Fruit fly (Drosophila melanogaster): ENCODE results near the gene TrissinR.

TrissinR gene

dm6 chr2L:5797977-5798376 is 25.8 kb upstream of the TrissinR start (continued):
- TF ChIP-seq CG15073 (GFP tag; optimal IDR thresholded peaks at IDR 0.05), result no peak
- peak; percentile 36 for TF ChIP-seq CG12236 (GFP tag; optimal IDR thresholded peaks at IDR 0.05)
- TF ChIP-seq Meics (GFP tag; optimal IDR thresholded peaks at IDR 0.05), result peak; percentile 79
- TF ChIP-seq CG2129 (GFP tag; IDR thresholded peaks at IDR 0.05; ENCODE audit: partially characterized antibody), result no peak
- TF ChIP-seq chm (GFP tag; IDR thresholded peaks at IDR 0.05), result no peak
- TF ChIP-seq CG32532 (GFP tag; IDR thresholded peaks at IDR 0.05), result no peak
- peak; percentile 72; the same call in 2 of the 3 replicates for TF ChIP-seq CG11456 (GFP tag; IDR thresholded peaks at IDR 0.05)
- peak; percentile 41; the same call in 1 of the 3 replicates for TF ChIP-seq CG17361 (GFP tag; IDR thresholded peaks at IDR 0.05)
- peak; percentile 26 for TF ChIP-seq CG8281 (tag; optimal IDR thresholded peaks at IDR 0.05)
- no peak for TF ChIP-seq YL-1 (GFP tag; optimal IDR thresholded peaks at IDR 0.05)
- peak; percentile 15 for TF ChIP-seq MTF-1 (GFP tag; optimal IDR thresholded peaks at IDR 0.05; ENCODE audit: borderline replicate concordance)
- no peak for TF ChIP-seq sqz (GFP tag; optimal IDR thresholded peaks at IDR 0.05)
- TF ChIP-seq psq (GFP tag; optimal IDR thresholded peaks at IDR 0.05), result no peak
- no peak for TF ChIP-seq CG10959 (GFP tag; IDR thresholded peaks at IDR 0.05)
- TF ChIP-seq CG6272 (GFP tag; IDR thresholded peaks at IDR 0.05), result no peak
- TF ChIP-seq CG17385 (GFP tag; optimal IDR thresholded peaks at IDR 0.05), result peak; percentile 24
- TF ChIP-seq cato (GFP tag; optimal IDR thresholded peaks at IDR 0.05; ENCODE audit: borderline replicate concordance), result no peak
- no peak for TF ChIP-seq CG12942 (GFP tag; optimal IDR thresholded peaks at IDR 0.05)
- TF ChIP-seq ems (GFP tag; optimal IDR thresholded peaks at IDR 0.05), result peak; percentile 5
- TF ChIP-seq CG10431 (GFP tag; optimal IDR thresholded peaks at IDR 0.05), result no peak
- peak; percentile 29 for TF ChIP-seq CG2116 (GFP tag; optimal IDR thresholded peaks at IDR 0.05)
- TF ChIP-seq CG14014 (GFP tag; IDR thresholded peaks at IDR 0.05), result peak; percentile 49; the same call in 1 of the 2 replicates
- TF ChIP-seq CG18764 (GFP tag; optimal IDR thresholded peaks at IDR 0.05), result peak; percentile 61
- TF ChIP-seq ttk (GFP tag; IDR thresholded peaks at IDR 0.05), result no peak
- TF ChIP-seq peb (GFP tag; IDR thresholded peaks at IDR 0.05), result no peak
- peak; percentile 88 for TF ChIP-seq PHDP (tag; optimal IDR thresholded peaks at IDR 0.05)
- TF ChIP-seq Eip74EF (GFP tag; optimal IDR thresholded peaks at IDR 0.05), result no peak
- TF ChIP-seq Atf3 (GFP tag; optimal IDR thresholded peaks at IDR 0.05), result no peak
- peak in 1 of 2 experiments; percentile 48 for TF ChIP-seq bsh (GFP tag; optimal IDR thresholded peaks at IDR 0.05)
- peak; percentile 38 for TF ChIP-seq Oli (tag; optimal IDR thresholded peaks at IDR 0.05)
- peak; percentile 1 for TF ChIP-seq dmrt99B (tag; optimal IDR thresholded peaks at IDR 0.05)

DNA sequence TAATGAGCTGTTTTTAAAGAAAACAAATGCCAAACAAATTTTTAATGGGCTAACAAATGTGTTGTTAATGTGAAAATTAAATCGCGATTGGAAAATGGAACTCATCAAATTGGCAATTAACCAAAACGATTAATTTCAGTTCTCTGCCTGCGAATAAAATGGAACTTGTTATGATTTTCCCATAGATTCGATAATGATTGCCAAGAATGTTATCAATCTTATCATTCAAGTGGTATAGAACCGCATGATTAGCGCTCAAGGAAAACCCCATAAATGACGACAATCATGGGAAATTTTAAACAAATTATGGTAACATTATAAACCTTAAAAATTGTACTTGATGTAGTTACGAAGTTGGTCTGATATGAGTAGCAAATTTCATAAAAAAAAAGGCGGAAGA is 25.2 kb upstream of the TrissinR start:
- TF ChIP-seq sd (tag; optimal IDR thresholded peaks at IDR 0.05), result peak; percentile 96
- TF ChIP-seq CG4854 (GFP tag; optimal IDR thresholded peaks at IDR 0.05), result no peak
- TF ChIP-seq exex (tag; optimal IDR thresholded peaks at IDR 0.05), result peak; percentile 88

DNA sequence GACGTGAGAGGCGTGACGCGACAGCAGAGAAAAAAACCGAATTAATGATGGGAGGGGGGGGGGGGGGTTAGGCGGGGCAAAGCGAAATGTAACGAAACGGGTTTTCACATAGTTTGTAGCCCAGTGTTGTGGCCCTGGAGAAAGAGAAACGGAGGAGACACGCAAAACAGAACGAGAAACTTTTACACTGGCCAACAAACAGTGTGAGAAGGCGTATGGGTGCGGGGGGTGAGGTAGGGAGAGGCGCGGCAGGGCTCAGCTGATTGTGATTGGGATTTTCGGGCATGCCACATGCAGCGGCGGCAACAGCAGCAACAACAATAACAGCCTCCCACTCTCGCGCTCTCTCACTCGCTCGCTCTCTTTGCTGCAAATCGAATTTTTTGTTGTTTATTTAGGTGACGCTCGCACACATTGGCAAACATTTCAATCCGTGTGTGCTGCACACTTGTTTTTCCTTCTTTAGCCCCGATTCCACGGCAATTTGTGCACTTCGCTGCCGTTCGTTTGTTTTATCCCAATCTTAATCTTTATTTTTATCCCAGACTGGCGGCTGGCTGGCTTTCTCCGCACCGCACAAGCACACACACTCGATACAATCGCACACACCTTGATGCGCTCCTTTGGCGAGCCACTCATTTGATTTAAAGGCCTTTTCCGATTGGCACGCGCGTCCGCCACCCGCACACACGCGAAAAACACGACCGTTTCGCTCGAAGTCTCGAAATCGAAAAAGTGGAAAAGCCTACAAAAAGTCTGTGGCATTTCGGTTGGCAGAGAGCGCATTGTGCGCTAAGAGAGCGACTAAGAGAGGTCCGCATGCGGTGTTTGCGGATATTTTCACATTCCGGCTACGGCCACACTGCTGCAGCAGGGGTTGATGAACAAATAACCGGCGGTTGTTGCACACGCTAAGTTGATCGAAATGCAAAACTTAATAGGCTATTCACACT is 24.1 kb upstream of the TrissinR start, which contains the start of gene CG9171:
TSS of gene CG9171 (minus strand) at position 819 of the 953 bp plus-strand sequence.
- TF ChIP-seq kni (GFP tag; optimal IDR thresholded peaks at IDR 0.05) (peak; percentile 84), ham (GFP tag; IDR thresholded peaks at IDR 0.05) (no peak), CG18599 (GFP tag; optimal IDR thresholded peaks at IDR 0.05) (peak; percentile 24), fd64A (GFP tag; optimal IDR thresholded peaks at IDR 0.05) (no peak), dimm (GFP tag; IDR thresholded peaks at IDR 0.05) (no peak), grn (GFP tag; optimal IDR thresholded peaks at IDR 0.05) (peak; percentile 51), CG1233 (GFP tag; optimal IDR thresholded peaks at IDR 0.05) (no peak), CG34422 (GFP tag; IDR thresholded peaks at IDR 0.05) (peak; percentile 54; the same call in 2 of the 3 replicates), Hand (GFP tag; optimal IDR thresholded peaks at IDR 0.05) (no peak), H2.0 (GFP tag; IDR thresholded peaks at IDR 0.05) (no peak), CG3163 (GFP tag; optimal IDR thresholded peaks at IDR 0.05) (peak; percentile 100), corto (GFP tag; optimal IDR thresholded peaks at IDR 0.05) (no peak), Ets97D (GFP tag; optimal IDR thresholded peaks at IDR 0.05) (peak; percentile 80), Hr39 (optimal IDR thresholded peaks at IDR 0.05) (no peak)
